Fruit fly (Drosophila melanogaster): Measurements from ENCODE around the gene Nse4.

The Nse4 gene

dm6 chr2L:10439174-10439573 is at the start of gene Nse4:
Gene Nse4 (plus strand): TSS chr2L:10439440.
- TF ChIP-seq CG8478 (optimal IDR thresholded peaks at IDR 0.05) (no peak), CTCF (optimal IDR thresholded peaks at IDR 0.05) (no peak)

dm6 chr2L:10393467-10393866 is 45.8 kb upstream of the Nse4 start:
- no peak for TF ChIP-seq CTCF (optimal IDR thresholded peaks at IDR 0.05)
- TF ChIP-seq CG8478 (optimal IDR thresholded peaks at IDR 0.05): no peak

- TF ChIP-seq CG8478 (optimal IDR thresholded peaks at IDR 0.05) (no peak), CTCF (optimal IDR thresholded peaks at IDR 0.05) (no peak)
Measured at dm6 chr2L:10395035-10395434, 44.2 kb upstream of the Nse4 start.

- no peak for TF ChIP-seq CTCF (optimal IDR thresholded peaks at IDR 0.05)
- no peak for TF ChIP-seq CG8478 (optimal IDR thresholded peaks at IDR 0.05)
Measured at dm6 chr2L:10395642-10396487, 43.4 kb upstream of the Nse4 start, which contains the start of gene Mdh1. Gene Mdh1 (minus strand): TSS chr2L:10396332.

- TF ChIP-seq CG8478 (optimal IDR thresholded peaks at IDR 0.05): no peak
- no peak for TF ChIP-seq CTCF (optimal IDR thresholded peaks at IDR 0.05)
Measured at dm6 chr2L:10396488-10396824, 42.8 kb upstream of the Nse4 start, which contains the start of gene Cnot4. Gene Cnot4 (plus strand): TSS chr2L:10396716.

dm6 chr2L:10396877-10397587 is 42.2 kb upstream of the Nse4 start:
- TF ChIP-seq CTCF (optimal IDR thresholded peaks at IDR 0.05) (no peak), CG8478 (optimal IDR thresholded peaks at IDR 0.05) (no peak)

- no peak for TF ChIP-seq CTCF (optimal IDR thresholded peaks at IDR 0.05)
Measured at dm6 chr2L:10403803-10404315, 35.4 kb upstream of the Nse4 start.

- TF ChIP-seq CG8478 (optimal IDR thresholded peaks at IDR 0.05): no peak
- no peak for TF ChIP-seq CTCF (optimal IDR thresholded peaks at IDR 0.05)
Measured at dm6 chr2L:10405008-10405654, 34.1 kb upstream of the Nse4 start, which contains the start of the genes CG17768, LSm-4 and Ir31a. Gene CG17768 (minus strand): TSS chr2L:10405203. Gene LSm-4 (minus strand): TSS chr2L:10405203. Gene Ir31a (plus strand): TSS chr2L:10405565.

- TF ChIP-seq CTCF (optimal IDR thresholded peaks at IDR 0.05) (peak in 1 of 2 experiments; percentile 11), CG8478 (optimal IDR thresholded peaks at IDR 0.05) (no peak)
Measured at dm6 chr2L:10408122-10408576, 31.1 kb upstream of the Nse4 start, which contains the start of the genes Ip259 and RpS27A. Gene Ip259 (plus strand): TSS chr2L:10408352. Gene RpS27A (plus strand): TSS chr2L:10408352.

- TF ChIP-seq CG8478 (optimal IDR thresholded peaks at IDR 0.05): no peak
Measured at dm6 chr2L:10413251-10414127, 25.8 kb upstream of the Nse4 start, which contains the start of the genes CG5355 and Klp31E. Gene CG5355 (minus strand): TSS chr2L:10413463. Gene Klp31E (plus strand): TSS chr2L:10414017.

- no peak for TF ChIP-seq CG8478 (optimal IDR thresholded peaks at IDR 0.05)
- no peak for TF ChIP-seq CTCF (optimal IDR thresholded peaks at IDR 0.05)
Measured at dm6 chr2L:10418981-10419380, 20.3 kb upstream of the Nse4 start, which contains the start of gene RfC3. Gene RfC3 (plus strand): TSS chr2L:10419190.

dm6 chr2L:10422643-10423606 is 16.3 kb upstream of the Nse4 start, which contains the start of the genes pie and Wdfy2:
Gene pie (minus strand): TSS chr2L:10422780.
Gene Wdfy2 (plus strand): TSS chr2L:10423291.
- no peak for TF ChIP-seq CG8478 (optimal IDR thresholded peaks at IDR 0.05)
- TF ChIP-seq CTCF (optimal IDR thresholded peaks at IDR 0.05): no peak

- TF ChIP-seq CG8478 (optimal IDR thresholded peaks at IDR 0.05): no peak
- no peak for TF ChIP-seq CTCF (optimal IDR thresholded peaks at IDR 0.05)
Measured at dm6 chr2L:10425599-10425998, 13.6 kb upstream of the Nse4 start.

All from S2 (cell line).